Fruit fly (Drosophila melanogaster): ENCODE results near the gene CG5001.

The CG5001 gene

dm6 chr2L:1230691-1231090 lies 45.1 kb downstream of the CG5001 start (continued):
- TF ChIP-seq CG17361 (GFP tag; IDR thresholded peaks at IDR 0.05) (no peak), cato (GFP tag; optimal IDR thresholded peaks at IDR 0.05; ENCODE audit: borderline replicate concordance) (no peak), Bdp1 (GFP tag; optimal IDR thresholded peaks at IDR 0.05) (no peak), CG2120 (GFP tag; optimal IDR thresholded peaks at IDR 0.05) (peak; percentile 60), CG3847 (GFP tag; IDR thresholded peaks at IDR 0.05) (no peak), HHEX (GFP tag; optimal IDR thresholded peaks at IDR 0.05) (peak; percentile 24), ewg (GFP tag; optimal IDR thresholded peaks at IDR 0.05) (no peak), CG15073 (GFP tag; optimal IDR thresholded peaks at IDR 0.05) (no peak), CG9876 (GFP tag; optimal IDR thresholded peaks at IDR 0.05) (no peak), unc-4 (GFP tag; IDR thresholded peaks at IDR 0.05; ENCODE audit: partially characterized antibody) (no peak), CG5953 (GFP tag; IDR thresholded peaks at IDR 0.05) (no peak), Hsf (GFP tag; optimal IDR thresholded peaks at IDR 0.05) (no peak), CG9727 (GFP tag; optimal IDR thresholded peaks at IDR 0.05) (peak; percentile 26), wdn (GFP tag; IDR thresholded peaks at IDR 0.05) (no peak), CG6813 (GFP tag; optimal IDR thresholded peaks at IDR 0.05) (peak; percentile 13), CG3163 (GFP tag; optimal IDR thresholded peaks at IDR 0.05) (no peak), Ptx1 (GFP tag; IDR thresholded peaks at IDR 0.05) (peak; percentile 44), CG10209 (GFP tag; optimal IDR thresholded peaks at IDR 0.05) (peak; percentile 1), her (GFP tag; optimal IDR thresholded peaks at IDR 0.05) (no peak), chinmo (GFP tag; IDR thresholded peaks at IDR 0.05; ENCODE audit: partially characterized antibody) (no peak), CrebB (tag; optimal IDR thresholded peaks at IDR 0.05) (peak; percentile 4), CG14441 (GFP tag; IDR thresholded peaks at IDR 0.05) (peak; percentile 25; the same call in 1 of the 2 replicates), CG18619 (GFP tag; optimal IDR thresholded peaks at IDR 0.05) (no peak), Hr78 (GFP tag; optimal IDR thresholded peaks at IDR 0.05) (no peak), gsb (GFP tag; IDR thresholded peaks at IDR 0.05) (0 out of 2 replicates have a peak, but pooled peaks have one; percentile 15), Scr (GFP tag; IDR thresholded peaks at IDR 0.05; ENCODE audit: partially characterized antibody) (no peak), CG2712 (tag; optimal IDR thresholded peaks at IDR 0.05) (peak; percentile 18), z (GFP tag; IDR thresholded peaks at IDR 0.05) (no peak), Optix (GFP tag; IDR thresholded peaks at IDR 0.05) (no peak), CG30431 (GFP tag; optimal IDR thresholded peaks at IDR 0.05) (no peak), Dfd (GFP tag; optimal IDR thresholded peaks at IDR 0.05) (no peak), gcm (GFP tag; optimal IDR thresholded peaks at IDR 0.05) (no peak), E2f1 (GFP tag; IDR thresholded peaks at IDR 0.05) (0 out of 2 replicates have a peak, but pooled peaks have one; percentile 31), CG11085 (GFP tag; IDR thresholded peaks at IDR 0.05) (no peak), Atf3 (GFP tag; optimal IDR thresholded peaks at IDR 0.05) (no peak), Fer3 (tag; optimal IDR thresholded peaks at IDR 0.05) (peak; percentile 42), org-1 (GFP tag; optimal IDR thresholded peaks at IDR 0.05) (no peak), crol (GFP tag; IDR thresholded peaks at IDR 0.05) (no peak), nerfin-2 (GFP tag; IDR thresholded peaks at IDR 0.05; ENCODE audit: partially characterized antibody) (no peak), da (GFP tag; optimal IDR thresholded peaks at IDR 0.05) (no peak), CG33213 (GFP tag; optimal IDR thresholded peaks at IDR 0.05) (no peak), Sry-δ (GFP tag; optimal IDR thresholded peaks at IDR 0.05) (no peak), Stat92E (GFP tag; optimal IDR thresholded peaks at IDR 0.05) (no peak), ftz-f1 (GFP tag; optimal IDR thresholded peaks at IDR 0.05) (no peak), bbx (GFP tag; IDR thresholded peaks at IDR 0.05; ENCODE audit: partially characterized antibody) (no peak), tx (GFP tag; optimal IDR thresholded peaks at IDR 0.05) (no peak), CG31365 (tag; optimal IDR thresholded peaks at IDR 0.05) (no peak), CG6854 (GFP tag; optimal IDR thresholded peaks at IDR 0.05) (no peak), Abd-B (GFP tag; optimal IDR thresholded peaks at IDR 0.05) (no peak), BtbVII (GFP tag; optimal IDR thresholded peaks at IDR 0.05) (no peak), CG30403 (GFP tag; optimal IDR thresholded peaks at IDR 0.05) (peak; percentile 6)

All from whole organism, embryonic.